Fruit fly (Drosophila melanogaster) whole organism, embryonic: ENCODE measurements around the gene Rab8.

Source experiments
- ATbp ChIP-seq: fragments of 200-800 bp; sonication (Bioruptor generic); optimal IDR thresholded peaks from 2 replicates; lab custom pipeline; 2017; ENCODE audit warnings: missing biosample characterization, mild to moderate bottlenecking, missing genetic modification characterization, missing genetic modification reagents
- CG11247 ChIP-seq: fragments of 200-800 bp; sonication (Bioruptor generic); IDR thresholded peaks from 2 replicates; pipeline ENCODE4 v1.3.6; 2022; ENCODE audit warnings: missing biosample characterization, missing genetic modification characterization
- CG13287 ChIP-seq: fragments of 200-800 bp; sonication (Bioruptor generic); IDR thresholded peaks from 2 replicates; pipeline ENCODE4 v1.3.6; 2022; ENCODE audit warnings: missing biosample characterization, missing genetic modification characterization; ENCODE audit not compliant: partially characterized antibody
- CG14441 ChIP-seq: fragments of 200-800 bp; sonication (Bioruptor generic); IDR thresholded peaks from 2 replicates; pipeline ENCODE4 v1.3.6; 2022; ENCODE audit warnings: missing biosample characterization, missing genetic modification characterization
- CG15073 ChIP-seq: fragments of 200-800 bp; sonication (Bioruptor generic); optimal IDR thresholded peaks from 2 replicates; lab custom pipeline; 2016; ENCODE audit warnings: missing biosample characterization, missing genetic modification characterization
- CG1603 ChIP-seq: fragments of 200-800 bp; sonication (Bioruptor generic); optimal IDR thresholded peaks from 2 replicates; lab custom pipeline; 2019; ENCODE audit warnings: missing biosample characterization, mild to moderate bottlenecking, missing genetic modification characterization, moderate library complexity
- CG17361 ChIP-seq: fragments of 200-800 bp; sonication (Bioruptor generic); IDR thresholded peaks from 3 replicates; pipeline ENCODE4 v1.3.6; 2022; ENCODE audit warnings: missing biosample characterization, missing genetic modification characterization
- CG18011 ChIP-seq: fragments of 200-800 bp; sonication (Bioruptor generic); optimal IDR thresholded peaks from 2 replicates; lab custom pipeline; 2017; ENCODE audit warnings: missing biosample characterization, missing genetic modification characterization, mild to moderate bottlenecking, moderate library complexity, missing genotype
- CG18262 ChIP-seq: fragments of 200-800 bp; optimal IDR thresholded peaks from 3 replicates; lab custom pipeline; 2019; ENCODE audit warnings: missing biosample characterization, mild to moderate bottlenecking, missing genetic modification characterization, moderate library complexity
- CG32532 ChIP-seq: fragments of 200-800 bp; sonication (Bioruptor generic); IDR thresholded peaks from 2 replicates; pipeline ENCODE4 v1.3.6; 2022; ENCODE audit warnings: missing biosample characterization, missing genetic modification characterization
- CG32767 ChIP-seq: fragments of 200-800 bp; sonication (Bioruptor generic); IDR thresholded peaks from 2 replicates; pipeline ENCODE4 v1.3.6; 2022; ENCODE audit warnings: missing biosample characterization, missing genetic modification characterization
- CG4328 ChIP-seq: fragments of 200-800 bp; sonication (Bioruptor generic); optimal IDR thresholded peaks from 3 replicates; lab custom pipeline; 2017; ENCODE audit warnings: missing biosample characterization, missing genetic modification reagents, missing genetic modification characterization
- CG7271 ChIP-seq: fragments of 200-800 bp; sonication (Bioruptor generic); optimal IDR thresholded peaks from 2 replicates; lab custom pipeline; 2018; ENCODE audit warnings: missing biosample characterization, mild to moderate bottlenecking, missing genetic modification characterization, moderate library complexity
- CG8478 ChIP-seq: fragments of >200 bp; optimal IDR thresholded peaks from 2 replicates; lab custom pipeline; 2018
- CG8765 ChIP-seq: fragments of 200-800 bp; sonication (Bioruptor generic); IDR thresholded peaks from 2 replicates; pipeline ENCODE4 v1.3.6; 2022; ENCODE audit warnings: missing biosample characterization, missing genetic modification characterization
- HLHmδ ChIP-seq: fragments of 200-800 bp; sonication (Bioruptor generic); optimal IDR thresholded peaks from 2 replicates; lab custom pipeline; 2018; ENCODE audit warnings: missing biosample characterization, mild to moderate bottlenecking, missing genetic modification characterization, moderate library complexity
- Hr51 ChIP-seq, 2 experiments: fragments of 200-800 bp; sonication (Bioruptor generic); optimal IDR thresholded peaks; 2 replicates in 1 of 2; 3 replicates in 1 of 2; lab custom pipeline; 2016 to 2018; ENCODE audit warnings: missing biosample characterization in 2 of 2, missing genetic modification characterization in 2 of 2, mild to moderate bottlenecking in 1 of 2, moderate library complexity in 1 of 2
- Lim3 ChIP-seq: fragments of 200-800 bp; sonication (Bioruptor generic); IDR thresholded peaks from 2 replicates; pipeline ENCODE4 v1.3.6; 2022; ENCODE audit warnings: missing biosample characterization, missing genetic modification characterization
- Mrtf ChIP-seq: fragments of 200-800 bp; sonication (Bioruptor generic); IDR thresholded peaks from 3 replicates; pipeline ENCODE4 v1.3.6; 2022; ENCODE audit warnings: missing biosample characterization, missing genetic modification characterization
- NFAT ChIP-seq: fragments of 200-800 bp; sonication (Bioruptor generic); IDR thresholded peaks from 2 replicates; pipeline ENCODE4 v1.3.6; 2022; ENCODE audit warnings: missing biosample characterization, missing genetic modification characterization
- Nf-YB ChIP-seq: fragments of 200-800 bp; sonication (Bioruptor generic); optimal IDR thresholded peaks from 3 replicates; lab custom pipeline; 2019; ENCODE audit warnings: missing biosample characterization, mild to moderate bottlenecking, missing genetic modification characterization, moderate library complexity
- Rx ChIP-seq: fragments of 200-800 bp; sonication (Bioruptor generic); IDR thresholded peaks from 2 replicates; pipeline ENCODE4 v1.3.6; 2022; ENCODE audit warnings: missing biosample characterization, missing genetic modification characterization
- ac ChIP-seq: fragments of 200-800 bp; sonication (Bioruptor generic); optimal IDR thresholded peaks from 3 replicates; lab custom pipeline; 2017; ENCODE audit warnings: missing biosample characterization, mild to moderate bottlenecking, missing genetic modification characterization
- amos ChIP-seq: fragments of 200-800 bp; sonication (Bioruptor generic); IDR thresholded peaks from 2 replicates; pipeline ENCODE4 v1.3.6; 2022; ENCODE audit warnings: missing biosample characterization, missing genetic modification characterization; ENCODE audit not compliant: partially characterized antibody
- bcd ChIP-seq: fragments of 200-800 bp; sonication (Bioruptor generic); optimal IDR thresholded peaks from 2 replicates; lab custom pipeline; 2017; ENCODE audit warnings: missing biosample characterization, mild to moderate bottlenecking, missing genetic modification characterization
- cg ChIP-seq: fragments of 200-800 bp; sonication (Bioruptor generic); optimal IDR thresholded peaks from 3 replicates; lab custom pipeline; 2019; ENCODE audit warnings: missing biosample characterization, mild to moderate bottlenecking, missing genetic modification characterization, moderate library complexity
- chinmo ChIP-seq: fragments of 200-800 bp; sonication (Bioruptor generic); IDR thresholded peaks from 4 replicates; pipeline ENCODE4 v1.3.6; 2022; ENCODE audit warnings: missing biosample characterization, missing genetic modification characterization; ENCODE audit not compliant: partially characterized antibody
- disco-r ChIP-seq: fragments of 200-800 bp; sonication (Bioruptor generic); optimal IDR thresholded peaks from 2 replicates; lab custom pipeline; 2016; ENCODE audit warnings: missing biosample characterization, missing genetic modification characterization
- fd3F ChIP-seq: fragments of 200-800 bp; sonication (Bioruptor generic); optimal IDR thresholded peaks from 2 replicates; lab custom pipeline; 2018; ENCODE audit warnings: missing biosample characterization, mild to moderate bottlenecking, missing genetic modification characterization, moderate library complexity
- ftz-f1 ChIP-seq: fragments of 200-800 bp; sonication (Bioruptor generic); optimal IDR thresholded peaks from 2 replicates; lab custom pipeline; 2016; ENCODE audit warnings: missing biosample characterization, missing genetic modification characterization
- ind ChIP-seq: fragments of 200-800 bp; sonication (Bioruptor generic); optimal IDR thresholded peaks from 3 replicates; lab custom pipeline; 2016; ENCODE audit warnings: missing biosample characterization, missing genetic modification characterization
- knrl ChIP-seq: fragments of 200-800 bp; sonication (Bioruptor generic); IDR thresholded peaks from 3 replicates; pipeline ENCODE4 v1.3.6; 2022; ENCODE audit warnings: missing biosample characterization, missing genetic modification characterization; ENCODE audit not compliant: partially characterized antibody
- lbe ChIP-seq: fragments of 200-800 bp; sonication (Bioruptor generic); optimal IDR thresholded peaks from 2 replicates; lab custom pipeline; 2016; ENCODE audit warnings: missing biosample characterization, mild to moderate bottlenecking, missing genetic modification characterization
- pan ChIP-seq, 4 experiments: fragments of >200 bp in 3 of 4; fragments of 200-800 bp in 1 of 4; sonication (Bioruptor generic) in 1 of 4; optimal IDR thresholded peaks in 3 of 4; IDR thresholded peaks in 1 of 4; 2 replicates each; pipeline versions ENCODE4 v1.3.6 to Lab custom; 2017 to 2022; ENCODE audit warnings: missing biosample characterization in 2 of 4, missing genetic modification characterization in 2 of 4, mixed read lengths in 1 of 4
- prd ChIP-seq, 3 experiments: fragments of >200 bp in 2 of 3; fragments of 200-800 bp in 1 of 3; sonication (Bioruptor generic) in 1 of 3; optimal IDR thresholded peaks in 2 of 3; IDR thresholded peaks in 1 of 3; 2 replicates in 2 of 3; 3 replicates in 1 of 3; pipeline versions ENCODE4 v1.3.6 to Lab custom; 2017 to 2022; ENCODE audit warnings: missing biosample characterization in 1 of 3, missing genetic modification characterization in 1 of 3
- repo ChIP-seq: fragments of 200-800 bp; sonication (Bioruptor generic); optimal IDR thresholded peaks from 2 replicates; lab custom pipeline; 2016; ENCODE audit warnings: missing biosample characterization, missing genetic modification characterization
- rib ChIP-seq: fragments of 200-800 bp; sonication (Bioruptor generic); IDR thresholded peaks from 2 replicates; pipeline ENCODE4 v1.3.6; 2022; ENCODE audit warnings: missing biosample characterization, missing genetic modification characterization
- run ChIP-seq: fragments of 200-800 bp; sonication (Bioruptor generic); optimal IDR thresholded peaks from 3 replicates; lab custom pipeline; 2018; ENCODE audit warnings: missing biosample characterization, mild to moderate bottlenecking, missing genetic modification characterization
- scrt ChIP-seq: fragments of 200-800 bp; sonication (Bioruptor generic); optimal IDR thresholded peaks from 2 replicates; lab custom pipeline; 2018; ENCODE audit warnings: missing biosample characterization, mild to moderate bottlenecking, missing genetic modification characterization, moderate library complexity
- sima ChIP-seq: fragments of 200-800 bp; sonication (Bioruptor generic); optimal IDR thresholded peaks from 2 replicates; lab custom pipeline; 2016; ENCODE audit warnings: missing biosample characterization, missing genetic modification characterization
- tin ChIP-seq: fragments of 200-800 bp; sonication (Bioruptor generic); optimal IDR thresholded peaks from 3 replicates; lab custom pipeline; 2016; ENCODE audit warnings: missing biosample characterization, missing genetic modification characterization
- tio ChIP-seq: fragments of 200-800 bp; sonication (Bioruptor generic); optimal IDR thresholded peaks from 2 replicates; lab custom pipeline; 2017; ENCODE audit warnings: missing biosample characterization, missing genetic modification characterization, inconsistent platforms

Rab8 gene

DNA sequence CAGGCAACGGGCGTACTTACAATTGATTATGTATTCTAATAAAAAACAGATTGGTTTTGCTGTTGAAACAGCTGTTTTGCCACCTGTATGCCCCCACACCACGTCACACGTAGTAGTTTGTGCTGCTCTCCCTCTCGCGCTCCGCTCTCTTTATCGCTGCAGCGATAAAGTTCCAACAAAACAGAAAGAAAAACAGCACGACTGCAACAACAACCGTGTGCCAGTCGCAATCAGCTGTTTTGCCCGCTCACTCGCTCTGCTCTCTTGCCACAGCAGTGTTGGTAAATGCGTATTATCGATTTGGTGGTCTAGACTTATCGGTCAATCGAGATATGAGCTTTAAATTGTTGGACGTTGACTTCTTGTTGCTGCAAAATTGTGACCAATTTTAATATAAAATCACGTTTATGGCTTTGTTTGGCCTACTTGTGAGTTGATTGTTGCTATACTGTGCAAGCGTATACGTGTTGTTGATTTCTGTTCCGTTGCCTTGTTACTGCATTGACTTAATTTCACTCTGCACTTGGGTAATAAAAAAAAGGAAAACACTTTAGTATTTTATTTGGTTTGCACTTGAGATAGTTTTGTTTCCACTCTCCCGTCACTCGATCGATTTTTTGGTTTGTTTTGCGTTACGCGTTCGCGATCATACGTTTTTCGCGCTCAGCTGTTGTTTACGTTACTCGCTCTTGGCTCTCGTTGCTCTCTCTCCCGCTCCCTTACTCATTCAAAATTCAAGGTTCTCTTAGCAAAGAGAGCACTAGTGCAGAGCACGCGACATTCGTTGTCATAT, 26.2 kb upstream of the Rab8 start (continued):
- TF ChIP-seq run (tag; lab: Kevin White, UChicago) (no peak), Mrtf (no peak), CG32532 (GFP tag; lab: Robert Waterston, UW) (peak; percentile 45; the same call in 1 of the 2 replicates), CG8765 (GFP tag; lab: Robert Waterston, UW) (no peak), ac (GFP tag; lab: Kevin White, UChicago) (no peak), tin (GFP tag; lab: Kevin White, UChicago) (peak; percentile 34), CG4328 (GFP tag; lab: Kevin White, UChicago) (peak; percentile 11), tio (GFP tag; lab: Kevin White, UChicago) (no peak), chinmo (GFP tag; lab: Robert Waterston, UW) (peak; percentile 74; the same call in 2 of the 4 replicates), ind (no peak), Lim3 (GFP tag; lab: Robert Waterston, UW) (no peak), scrt (GFP tag; lab: Kevin White, UChicago) (no peak), fd3F (GFP tag; lab: Kevin White, UChicago) (no peak), pan (optimal IDR thresholded peaks at IDR 0.05; lab: Kevin White, UChicago) (no peak), pan (GFP tag; optimal IDR thresholded peaks at IDR 0.05 in 1 of 2, IDR thresholded peaks at IDR 0.05 in 1 of 2) (no peak), disco-r (GFP tag; lab: Kevin White, UChicago) (no peak), Nf-YB (GFP tag; lab: Kevin White, UChicago) (no peak), CG18262 (tag; lab: Kevin White, UChicago) (peak; percentile 12), rib (GFP tag; lab: Robert Waterston, UW) (no peak), CG7271 (no peak), Rx (no peak), CG18011 (GFP tag; lab: Kevin White, UChicago) (peak; percentile 94), prd (optimal IDR thresholded peaks at IDR 0.05; lab: Kevin White, UChicago) (no peak), prd (GFP tag; IDR thresholded peaks at IDR 0.05; lab: Robert Waterston, UW) (no peak), CG1603 (tag; lab: Kevin White, UChicago) (no peak), CG13287 (GFP tag; lab: Robert Waterston, UW) (peak; percentile 33; the same call in 1 of the 2 replicates), HLHmδ (GFP tag; lab: Kevin White, UChicago) (peak; percentile 51), NFAT (GFP tag; lab: Robert Waterston, UW) (peak; percentile 9; the same call in 1 of the 2 replicates), lbe (peak; percentile 19), CG11247 (GFP tag; lab: Robert Waterston, UW) (no peak), ATbp (GFP tag; lab: Kevin White, UChicago) (peak; percentile 34), sima (GFP tag; lab: Kevin White, UChicago) (no peak), CG8478 (lab: Kevin White, UChicago) (no peak), repo (GFP tag; lab: Kevin White, UChicago) (no peak), amos (GFP tag; lab: Robert Waterston, UW) (no peak), CG17361 (GFP tag; lab: Robert Waterston, UW) (0 out of 3 replicates have a peak, but pooled peaks have one; percentile 23), CG14441 (GFP tag; lab: Robert Waterston, UW) (no peak), bcd (GFP tag; lab: Kevin White, UChicago) (no peak), cg (no peak), CG15073 (GFP tag; lab: Kevin White, UChicago) (no peak), ftz-f1 (GFP tag; lab: Kevin White, UChicago) (no peak), CG32767 (no peak), Hr51 (GFP tag; optimal IDR thresholded peaks at IDR 0.05; lab: Kevin White, UChicago) (no peak), knrl (no peak)
- TF ChIP-seq, all 482 proteins: peak for 136
